Fruit fly (Drosophila melanogaster): Measurements from ENCODE around the gene SNF4Agamma.

dm6 chr3R:21187394-21188392, 47.2 kb downstream of the SNF4Agamma start:
- TF ChIP-seq CG32121 (GFP tag; IDR thresholded peaks at IDR 0.05) (no peak), Pif1A (GFP tag; optimal IDR thresholded peaks at IDR 0.05) (no peak), fd96Ca (GFP tag; IDR thresholded peaks at IDR 0.05) (no peak), CG4496 (GFP tag; IDR thresholded peaks at IDR 0.05) (no peak), CG17806 (tag; optimal IDR thresholded peaks at IDR 0.05) (no peak), Ets98B (GFP tag; IDR thresholded peaks at IDR 0.05) (no peak), D1 (tag; optimal IDR thresholded peaks at IDR 0.05) (no peak), CG13204 (GFP tag; optimal IDR thresholded peaks at IDR 0.05) (no peak), CG10348 (GFP tag; IDR thresholded peaks at IDR 0.05) (no peak), Pif1B (GFP tag; optimal IDR thresholded peaks at IDR 0.05) (no peak)

All from whole organism, pupa.